Fruit fly (Drosophila melanogaster) whole organism, wandering third instar larva: Measurements from ENCODE around the gene beta4GalNAcTB.

Experiments used
- Abd-B ChIP-seq: fragments of >200 bp; optimal IDR thresholded peaks from 2 replicates; lab custom pipeline; 2017; ENCODE audit warnings: missing biosample characterization, missing genetic modification characterization
- CG32264 ChIP-seq: fragments of 200-800 bp; sonication (Bioruptor generic); optimal IDR thresholded peaks from 2 replicates; lab custom pipeline; 2016; ENCODE audit warnings: missing biosample characterization, missing genetic modification characterization
- CG9705 ChIP-seq: fragments of 200-800 bp; sonication (Bioruptor generic); optimal IDR thresholded peaks from 2 replicates; lab custom pipeline; 2018; ENCODE audit warnings: missing biosample characterization, mild to moderate bottlenecking, missing genetic modification characterization
- CrebA ChIP-seq: fragments of 200-800 bp; sonication (Bioruptor generic); optimal IDR thresholded peaks from 2 replicates; lab custom pipeline; 2016; ENCODE audit warnings: missing biosample characterization, mild to moderate bottlenecking, missing genetic modification characterization, borderline replicate concordance
- Dfd ChIP-seq: fragments of >200 bp; optimal IDR thresholded peaks from 2 replicates; lab custom pipeline; 2017; ENCODE audit warnings: missing biosample characterization, missing genetic modification characterization
- Dif ChIP-seq: fragments of 200-275, 200-300 bp; sonication (Bioruptor generic); optimal IDR thresholded peaks from 2 replicates; lab custom pipeline; 2018; ENCODE audit warnings: missing biosample characterization, missing genetic modification characterization; ENCODE audit not compliant: partially characterized antibody
- GATAd ChIP-seq: sonication (Bioruptor generic); optimal IDR thresholded peaks from 2 replicates; lab custom pipeline; 2016; ENCODE audit warnings: missing biosample characterization, missing genetic modification characterization
- HLH106 ChIP-seq: fragments of 200-800 bp; optimal IDR thresholded peaks from 3 replicates; lab custom pipeline; 2019; ENCODE audit warnings: missing biosample characterization, mild to moderate bottlenecking, missing genetic modification characterization, moderate library complexity
- Hnf4 ChIP-seq: fragments of 200-800 bp; sonication (Bioruptor generic); optimal IDR thresholded peaks from 2 replicates; lab custom pipeline; 2016; ENCODE audit warnings: missing biosample characterization, mild to moderate bottlenecking, missing genetic modification characterization
- Hr78 ChIP-seq: fragments of >200 bp; optimal IDR thresholded peaks from 2 replicates; lab custom pipeline; 2017; ENCODE audit warnings: missing biosample characterization, missing genetic modification characterization
- Hr83 ChIP-seq: fragments of 200-300 bp; sonication (Bioruptor generic); optimal IDR thresholded peaks from 2 replicates; lab custom pipeline; 2016; ENCODE audit warnings: missing biosample characterization, mild to moderate bottlenecking, missing genetic modification characterization, moderate library complexity; ENCODE audit not compliant: poor library complexity, severe bottlenecking
- Mio ChIP-seq: sonication (Bioruptor generic); optimal IDR thresholded peaks from 2 replicates; lab custom pipeline; 2016; ENCODE audit warnings: missing biosample characterization, missing genetic modification characterization
- Myc ChIP-seq: fragments of >200 bp; optimal IDR thresholded peaks from 2 replicates; lab custom pipeline; 2017
- N ChIP-seq: fragments of >200 bp; optimal IDR thresholded peaks from 2 replicates; lab custom pipeline; 2018; ENCODE audit warnings: missing biosample characterization, missing external identifiers, missing genetic modification characterization
- OdsH ChIP-seq: fragments of 200-800 bp; sonication (Bioruptor generic); optimal IDR thresholded peaks from 2 replicates; lab custom pipeline; 2016; ENCODE audit warnings: missing biosample characterization, mild to moderate bottlenecking, missing genetic modification characterization
- Rel ChIP-seq, 2 experiments: fragments of 200-800 bp; sonication (Bioruptor generic) in 1 of 2; optimal IDR thresholded peaks; 2 replicates in 1 of 2; 3 replicates in 1 of 2; lab custom pipeline; 2016 to 2019; ENCODE audit warnings: mild to moderate bottlenecking in 2 of 2, missing biosample characterization in 2 of 2, missing genetic modification characterization in 2 of 2, moderate library complexity in 1 of 2
- Sp1 ChIP-seq: fragments of 200-800 bp; sonication (Bioruptor generic); optimal IDR thresholded peaks from 3 replicates; lab custom pipeline; 2019; ENCODE audit warnings: missing biosample characterization, mild to moderate bottlenecking, missing genetic modification characterization, moderate library complexity
- br ChIP-seq: fragments of 200-800 bp; sonication (Bioruptor generic); optimal IDR thresholded peaks from 2 replicates; lab custom pipeline; 2016; ENCODE audit warnings: missing biosample characterization, missing genetic modification characterization
- brk ChIP-seq: fragments of 200-800 bp; sonication (Bioruptor generic); optimal IDR thresholded peaks from 2 replicates; lab custom pipeline; 2016; ENCODE audit warnings: missing biosample characterization, mild to moderate bottlenecking, missing genetic modification characterization
- dl ChIP-seq, 2 experiments: fragments of 175-275, 200-275 bp in 1 of 2; fragments of 200-275 bp in 1 of 2; sonication (Bioruptor generic); optimal IDR thresholded peaks; lab custom pipeline; 2018; ENCODE audit warnings: mild to moderate bottlenecking in 2 of 2, missing biosample characterization in 2 of 2, missing genetic modification characterization in 2 of 2, moderate library complexity in 2 of 2; ENCODE audit not compliant: partially characterized antibody in 2 of 2, insufficient read depth in 1 of 2
- dmrt93B ChIP-seq: fragments of 200-800 bp; sonication (Bioruptor generic); optimal IDR thresholded peaks from 2 replicates; lab custom pipeline; 2018; ENCODE audit warnings: missing biosample characterization, mild to moderate bottlenecking, missing genetic modification characterization
- dsf ChIP-seq: sonication (Bioruptor generic); optimal IDR thresholded peaks from 2 replicates; lab custom pipeline; 2016; ENCODE audit warnings: missing biosample characterization, missing genetic modification characterization, borderline replicate concordance
- ey ChIP-seq: fragments of 200-800 bp; sonication (Bioruptor generic); optimal IDR thresholded peaks from 2 replicates; lab custom pipeline; 2016; ENCODE audit warnings: missing biosample characterization, missing genetic modification characterization
- foxo ChIP-seq, 2 experiments: fragments of 200-800 bp; sonication (Bioruptor generic); optimal IDR thresholded peaks; 2 replicates in 1 of 2; 3 replicates in 1 of 2; lab custom pipeline; 2016 to 2017; ENCODE audit warnings: missing biosample characterization in 2 of 2, missing genetic modification characterization in 2 of 2
- fru ChIP-seq: fragments of 200-800 bp; sonication (Bioruptor generic); optimal IDR thresholded peaks from 3 replicates; lab custom pipeline; 2016; ENCODE audit warnings: missing biosample characterization, mild to moderate bottlenecking, missing genetic modification characterization
- h ChIP-seq: fragments of 200-800 bp; sonication (Bioruptor generic); optimal IDR thresholded peaks from 3 replicates; lab custom pipeline; 2016; ENCODE audit warnings: missing biosample characterization, mild to moderate bottlenecking, missing genetic modification characterization
- jim ChIP-seq: fragments of 175-275, 200-325 bp; sonication (Bioruptor generic); optimal IDR thresholded peaks from 2 replicates; lab custom pipeline; 2016; ENCODE audit warnings: missing biosample characterization, mild to moderate bottlenecking, missing genetic modification characterization
- lola ChIP-seq: fragments of >200 bp; optimal IDR thresholded peaks from 2 replicates; lab custom pipeline; 2017; ENCODE audit warnings: missing biosample characterization, missing genetic modification characterization
- pan ChIP-seq: fragments of >200 bp; optimal IDR thresholded peaks from 2 replicates; lab custom pipeline; 2017
- psq ChIP-seq: fragments of 200-800 bp; sonication (Bioruptor generic); optimal IDR thresholded peaks from 3 replicates; lab custom pipeline; 2017; ENCODE audit warnings: missing biosample characterization, mild to moderate bottlenecking, missing genetic modification characterization, moderate library complexity
- rgr ChIP-seq: fragments of 200-800 bp; sonication (Bioruptor generic); optimal IDR thresholded peaks from 3 replicates; lab custom pipeline; 2016; ENCODE audit warnings: missing biosample characterization, mild to moderate bottlenecking, missing genetic modification characterization
- sage ChIP-seq: fragments of 200-800 bp; sonication (Bioruptor generic); optimal IDR thresholded peaks from 2 replicates; lab custom pipeline; 2016; ENCODE audit warnings: missing biosample characterization, mild to moderate bottlenecking, missing genetic modification characterization
- sv ChIP-seq: fragments of 200-800 bp; sonication (Bioruptor generic); optimal IDR thresholded peaks from 3 replicates; lab custom pipeline; 2016; ENCODE audit warnings: missing biosample characterization, missing genetic modification characterization
- tai ChIP-seq: sonication (Bioruptor generic); optimal IDR thresholded peaks from 2 replicates; lab custom pipeline; 2016; ENCODE audit warnings: missing biosample characterization, missing genetic modification characterization
- usp ChIP-seq: fragments of >200 bp; optimal IDR thresholded peaks from 2 replicates; lab custom pipeline; 2017; ENCODE audit warnings: missing biosample characterization, missing genetic modification characterization
- woc ChIP-seq: sonication (Bioruptor generic); optimal IDR thresholded peaks from 2 replicates; lab custom pipeline; 2016; ENCODE audit warnings: missing biosample characterization, mild to moderate bottlenecking, missing genetic modification characterization

The beta4GalNAcTB gene

DNA sequence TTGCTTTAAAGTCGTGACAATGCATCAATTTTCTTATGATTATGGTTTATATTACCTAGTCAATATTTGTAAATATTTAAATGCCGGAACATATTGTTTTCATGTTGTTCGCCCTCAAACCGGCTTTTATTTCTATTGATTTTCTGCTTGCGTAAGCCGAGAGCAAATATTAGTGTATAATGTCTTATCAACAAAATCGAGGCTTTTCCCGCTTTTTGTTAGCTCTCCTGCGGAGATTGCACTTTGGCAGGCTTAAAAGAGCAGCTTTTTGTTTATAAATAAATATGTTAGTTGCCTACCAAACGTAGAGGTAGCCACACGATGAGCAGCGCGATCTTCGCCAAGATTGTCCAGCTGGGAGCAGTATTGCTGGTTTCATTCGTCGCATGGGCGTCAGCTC, 18.6 kb upstream of the beta4GalNAcTB start, which contains the start of gene CG11842:
TSS of gene CG11842 (plus strand) at position 301 of the 400 bp plus-strand sequence.
- TF ChIP-seq GATAd (GFP tag; lab: Kevin White, UChicago): no peak
- TF ChIP-seq N (GFP tag; lab: Kevin White, UChicago): no peak
- no peak for TF ChIP-seq Rel (GFP tag; optimal IDR thresholded peaks at IDR 0.05; lab: Kevin White, UChicago)
- no peak for TF ChIP-seq Rel (tag; optimal IDR thresholded peaks at IDR 0.05; lab: Kevin White, UChicago)
- no peak for TF ChIP-seq usp
- TF ChIP-seq Sp1 (GFP tag; lab: Kevin White, UChicago): no peak
- TF ChIP-seq Abd-B (GFP tag; lab: Kevin White, UChicago): no peak
- no peak for TF ChIP-seq h (GFP tag; lab: Kevin White, UChicago)

DNA sequence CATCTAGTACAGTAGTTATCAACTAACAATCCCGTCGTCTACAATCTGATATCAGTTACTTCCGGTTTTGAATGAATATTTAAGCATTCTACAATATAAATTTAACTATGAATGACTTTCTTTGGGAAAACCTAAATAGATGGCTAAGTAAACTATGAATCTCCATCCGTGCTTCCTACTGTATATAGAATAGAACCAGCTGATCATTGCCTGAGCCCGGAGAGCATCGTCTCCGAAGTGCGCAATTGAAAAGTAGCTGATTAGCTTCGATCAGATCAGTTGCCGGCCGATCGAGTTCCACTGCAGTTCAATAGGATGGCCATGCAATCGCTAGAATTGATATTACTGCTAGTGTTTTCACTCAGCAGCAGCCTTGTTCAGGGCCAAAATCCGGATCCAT, 16.9 kb upstream of the beta4GalNAcTB start, which contains the start of gene CG11841:
TSS of gene CG11841 (plus strand) at position 301 of the 400 bp plus-strand sequence.
- no peak for TF ChIP-seq CG32264 (GFP tag; lab: Kevin White, UChicago)
- no peak for TF ChIP-seq dl (GFP tag; optimal IDR thresholded peaks at IDR 0.05; lab: Kevin White, UChicago; ENCODE audit: insufficient read depth in 1 of 2, partially characterized antibody in 2 of 2)
- TF ChIP-seq, all 38 proteins: peak for 0

- TF ChIP-seq sage (GFP tag; lab: Kevin White, UChicago): peak; percentile 36
- no peak for TF ChIP-seq Dfd (GFP tag; lab: Kevin White, UChicago)
These were observed 15.4 kb upstream of the beta4GalNAcTB start, which contains the start of gene CG11837 for dm6 chr3R:29049055-29049722. Gene CG11837 (plus strand): TSS chr3R:29049493.

dm6 chr3R:29040526-29041195, 6.9 kb upstream of the beta4GalNAcTB start:
- TF ChIP-seq OdsH (peak; percentile 13), psq (GFP tag; lab: Kevin White, UChicago) (peak; percentile 34), dl (GFP tag; optimal IDR thresholded peaks at IDR 0.05; lab: Kevin White, UChicago; ENCODE audit: insufficient read depth in 1 of 2, partially characterized antibody in 2 of 2) (no peak), sv (peak; percentile 41), lola (no peak)

- TF ChIP-seq rgr (GFP tag; lab: Kevin White, UChicago) (peak; percentile 69), Mio (GFP tag; lab: Kevin White, UChicago) (no peak), pan (lab: Kevin White, UChicago) (no peak), HLH106 (tag; lab: Kevin White, UChicago) (no peak), Abd-B (GFP tag; lab: Kevin White, UChicago) (no peak), dl (GFP tag; optimal IDR thresholded peaks at IDR 0.05; lab: Kevin White, UChicago; ENCODE audit: insufficient read depth in 1 of 2, partially characterized antibody in 2 of 2) (no peak), N (GFP tag; lab: Kevin White, UChicago) (no peak), GATAd (GFP tag; lab: Kevin White, UChicago) (no peak), br (GFP tag; lab: Kevin White, UChicago) (no peak), woc (GFP tag; lab: Kevin White, UChicago) (no peak), usp (no peak), lola (no peak), Hnf4 (GFP tag; lab: Kevin White, UChicago) (peak; percentile 56), Hr83 (GFP tag; lab: Kevin White, UChicago) (peak; percentile 43), dsf (no peak), Myc (lab: Kevin White, UChicago) (peak; percentile 5), CrebA (GFP tag; lab: Kevin White, UChicago) (no peak), CG32264 (GFP tag; lab: Kevin White, UChicago) (no peak), h (GFP tag; lab: Kevin White, UChicago) (peak; percentile 64), Rel (GFP tag; optimal IDR thresholded peaks at IDR 0.05; lab: Kevin White, UChicago) (no peak), Rel (tag; optimal IDR thresholded peaks at IDR 0.05; lab: Kevin White, UChicago) (no peak), psq (GFP tag; lab: Kevin White, UChicago) (no peak), fru (peak; percentile 53), sage (GFP tag; lab: Kevin White, UChicago) (no peak), sv (peak; percentile 14), CG9705 (GFP tag; lab: Kevin White, UChicago) (peak; percentile 3), Hr78 (GFP tag; lab: Kevin White, UChicago) (no peak), jim (GFP tag; lab: Kevin White, UChicago) (no peak), Dfd (GFP tag; lab: Kevin White, UChicago) (no peak), tai (GFP tag; lab: Kevin White, UChicago) (no peak), ey (GFP tag; lab: Kevin White, UChicago) (peak; percentile 49), foxo (GFP tag; optimal IDR thresholded peaks at IDR 0.05; lab: Kevin White, UChicago) (peak in 1 of 2 experiments; percentile 61), brk (GFP tag; lab: Kevin White, UChicago) (no peak), Dif (GFP tag; lab: Kevin White, UChicago) (no peak), dmrt93B (GFP tag; lab: Kevin White, UChicago) (no peak)
These were observed 6.1 kb upstream of the beta4GalNAcTB start for dm6 chr3R:29039704-29040430.
